Fruit fly (Drosophila melanogaster): ENCODE data around the gene lft.

Gene lft

DNA sequence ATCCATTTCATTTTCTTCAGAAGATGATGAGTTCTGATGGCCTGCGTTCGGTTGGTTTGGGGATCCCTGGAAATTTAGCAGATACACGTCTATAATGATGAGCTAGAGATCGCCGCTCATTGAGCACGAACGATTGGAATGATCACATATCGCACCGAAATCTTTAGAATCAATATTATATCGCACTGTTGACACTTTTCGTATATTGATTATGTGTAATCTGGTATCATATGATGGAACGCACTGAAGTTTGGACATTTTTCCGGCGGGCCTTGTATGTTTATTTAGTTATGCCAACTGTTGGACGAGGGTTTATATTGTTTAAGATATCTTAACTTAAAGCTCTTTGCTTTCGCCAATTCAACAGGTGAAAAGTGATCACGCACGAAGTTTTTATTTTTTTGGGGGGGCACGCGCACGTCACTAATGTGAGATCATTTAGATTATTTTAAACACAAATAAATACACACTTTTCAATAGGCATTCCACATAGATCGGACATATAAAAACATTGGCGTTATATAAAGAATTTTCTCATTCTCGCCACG lies 43.2 kb upstream of the lft start (continued):
- TF ChIP-seq Side (GFP tag; optimal IDR thresholded peaks at IDR 0.05) (no peak), peb (GFP tag; IDR thresholded peaks at IDR 0.05) (no peak), HLH54F (GFP tag; optimal IDR thresholded peaks at IDR 0.05) (no peak), ato (GFP tag; IDR thresholded peaks at IDR 0.05; ENCODE audit: partially characterized antibody) (peak; percentile 11; the same call in 1 of the 2 replicates), CG43689 (GFP tag; IDR thresholded peaks at IDR 0.05) (no peak), CG18476 (GFP tag; optimal IDR thresholded peaks at IDR 0.05) (no peak), CG17361 (GFP tag; IDR thresholded peaks at IDR 0.05) (peak; percentile 43; the same call in 1 of the 3 replicates), dmrt99B (tag; optimal IDR thresholded peaks at IDR 0.05) (no peak), Sin3A (optimal IDR thresholded peaks at IDR 0.05) (no peak), Hey (tag; optimal IDR thresholded peaks at IDR 0.05) (no peak), ttk (GFP tag; IDR thresholded peaks at IDR 0.05) (no peak), Bgb (GFP tag; IDR thresholded peaks at IDR 0.05; ENCODE audit: partially characterized antibody) (peak; percentile 46; the same call in 1 of the 2 replicates), aop (GFP tag; IDR thresholded peaks at IDR 0.05) (no peak), onecut (GFP tag; IDR thresholded peaks at IDR 0.05) (no peak), CG15514 (GFP tag; optimal IDR thresholded peaks at IDR 0.05) (peak; percentile 6), CG4360 (GFP tag; IDR thresholded peaks at IDR 0.05) (no peak), CG7928 (GFP tag; optimal IDR thresholded peaks at IDR 0.05) (peak; percentile 50), Hand (GFP tag; optimal IDR thresholded peaks at IDR 0.05) (no peak), cas (GFP tag; IDR thresholded peaks at IDR 0.05) (no peak), CG32767 (GFP tag; IDR thresholded peaks at IDR 0.05) (no peak), gsb-n (tag; optimal IDR thresholded peaks at IDR 0.05) (no peak), CG32532 (GFP tag; IDR thresholded peaks at IDR 0.05) (0 out of 2 replicates have a peak, but pooled peaks have one; percentile 29), tll (GFP tag; optimal IDR thresholded peaks at IDR 0.05) (no peak), CG1602 (GFP tag; optimal IDR thresholded peaks at IDR 0.05) (no peak), jigr1 (GFP tag; IDR thresholded peaks at IDR 0.05) (no peak), CG10654 (GFP tag; optimal IDR thresholded peaks at IDR 0.05) (no peak), vnd (GFP tag; IDR thresholded peaks at IDR 0.05; ENCODE audit: partially characterized antibody) (peak; percentile 75), Dad (GFP tag; optimal IDR thresholded peaks at IDR 0.05) (no peak), CG14710 (tag; optimal IDR thresholded peaks at IDR 0.05) (peak; percentile 7), CG13624 (GFP tag; optimal IDR thresholded peaks at IDR 0.05) (peak; percentile 21), wdn (GFP tag; IDR thresholded peaks at IDR 0.05) (no peak), CG18619 (GFP tag; optimal IDR thresholded peaks at IDR 0.05) (no peak), ewg (GFP tag; optimal IDR thresholded peaks at IDR 0.05) (no peak), Atf-2 (GFP tag; optimal IDR thresholded peaks at IDR 0.05) (no peak), zfh1 (GFP tag; IDR thresholded peaks at IDR 0.05) (no peak), CG15479 (GFP tag; optimal IDR thresholded peaks at IDR 0.05) (no peak), CG10565 (GFP tag; optimal IDR thresholded peaks at IDR 0.05) (no peak), CG5180 (GFP tag; optimal IDR thresholded peaks at IDR 0.05) (no peak), bab2 (GFP tag; optimal IDR thresholded peaks at IDR 0.05) (no peak), CG10979 (tag; optimal IDR thresholded peaks at IDR 0.05) (peak; percentile 4), wek (GFP tag; optimal IDR thresholded peaks at IDR 0.05) (no peak), Trl (optimal IDR thresholded peaks at IDR 0.05) (no peak), Trl (GFP tag; optimal IDR thresholded peaks at IDR 0.05) (no peak), CG1603 (tag; optimal IDR thresholded peaks at IDR 0.05) (peak; percentile 2), Chrac-16 (GFP tag; optimal IDR thresholded peaks at IDR 0.05) (no peak), CG6854 (GFP tag; optimal IDR thresholded peaks at IDR 0.05) (no peak), CG15601 (tag; optimal IDR thresholded peaks at IDR 0.05) (no peak), YL-1 (GFP tag; optimal IDR thresholded peaks at IDR 0.05) (no peak), CG1233 (GFP tag; optimal IDR thresholded peaks at IDR 0.05) (no peak), eyg (GFP tag; optimal IDR thresholded peaks at IDR 0.05) (no peak), al (GFP tag; IDR thresholded peaks at IDR 0.05) (no peak; the same call in 1 of the 2 replicates)

Measured in whole organism, embryonic.